Worm (Caenorhabditis elegans) whole organism, midembryonic: ENCODE results near the gene C35B1.9.
"Not testable (repeated sequence)": the region's sequence is repeated elsewhere in the genome, so short reads cannot be mapped to it uniquely, and the experiment has no call there.

Source experiments
- T22C8.4 ChIP-seq: fragments of 200-800 bp; sonication (Bioruptor generic); IDR thresholded peaks from 2 replicates; pipeline ENCODE4 v1.3.6; 2022; ENCODE audit warnings: missing genetic modification characterization, missing compliant biosample characterization
- cog-1 ChIP-seq: sonication (generic microtip); optimal IDR thresholded peaks from 2 replicates; lab custom pipeline; 2016; ENCODE audit warnings: missing genetic modification characterization, missing compliant biosample characterization
- flt-1 ChIP-seq: fragments of 200-800 bp; sonication (Bioruptor generic); IDR thresholded peaks from 2 replicates; pipeline ENCODE4 v1.3.6; 2022; ENCODE audit warnings: missing genetic modification characterization, missing compliant biosample characterization
- klf-2 ChIP-seq: fragments of 200-800 bp; sonication (Bioruptor generic); conservative IDR thresholded peaks from 2 replicates; pipeline ENCODE4 v1.3.6; 2022; ENCODE audit warnings: missing genetic modification reagents, missing genetic modification characterization, missing compliant biosample characterization
- med-1 ChIP-seq: sonication (generic microtip); optimal IDR thresholded peaks from 2 replicates; lab custom pipeline; 2017; ENCODE audit warnings: missing genetic modification characterization, mild to moderate bottlenecking, missing compliant biosample characterization, antibody characterized with exemption, missing genetic modification reagents; ENCODE audit not compliant: insufficient read depth
- ref-1 ChIP-seq: fragments of 200-800 bp; sonication (Bioruptor generic); conservative IDR thresholded peaks from 2 replicates; pipeline ENCODE4 v1.3.6; 2022; ENCODE audit warnings: missing genetic modification reagents, missing genetic modification characterization, missing compliant biosample characterization
- tab-1 ChIP-seq: fragments of 200-800 bp; sonication (Bioruptor generic); IDR thresholded peaks from 2 replicates; pipeline ENCODE4 v1.3.6; 2022; ENCODE audit warnings: missing genetic modification characterization, missing compliant biosample characterization
- ztf-23 ChIP-seq: fragments of 200-800 bp; sonication (Bioruptor generic); IDR thresholded peaks from 2 replicates; pipeline ENCODE4 v1.3.6; 2022; ENCODE audit warnings: missing genetic modification reagents, missing genetic modification characterization, missing compliant biosample characterization
- ztf-29 ChIP-seq: fragments of 200-800 bp; sonication (Bioruptor generic); IDR thresholded peaks from 2 replicates; pipeline ENCODE4 v1.3.6; 2022; ENCODE audit warnings: missing genetic modification reagents, missing genetic modification characterization, missing compliant biosample characterization

Gene C35B1.9

ce11 chrIV:4080846-4081245 lies at the start of gene C35B1.9, which contains the start of gene C35B1.3:
Gene C35B1.9, minus strand, starts transcription at chrIV:4080946.
Gene C35B1.3, plus strand, starts transcription at chrIV:4081151.
- no peak for TF ChIP-seq T22C8.4 (GFP tag; lab: Robert Waterston, UW)
- TF ChIP-seq cog-1 (tag; lab: Kevin White, UChicago) = no peak
- no peak for TF ChIP-seq ztf-23 (GFP tag; lab: Robert Waterston, UW)
- no peak for TF ChIP-seq tab-1 (GFP tag; lab: Robert Waterston, UW)
- TF ChIP-seq klf-2 = no peak
- TF ChIP-seq flt-1 (GFP tag; lab: Robert Waterston, UW) = no peak
- TF ChIP-seq ref-1 (GFP tag; lab: Robert Waterston, UW) = no peak
- no peak for TF ChIP-seq med-1 (GFP tag; lab: Kevin White, UChicago)
- TF ChIP-seq ztf-29 (GFP tag; lab: Robert Waterston, UW) = no peak

- not testable (repeated sequence) for TF ChIP-seq ztf-23, ref-1, flt-1 (GFP tag; lab: Robert Waterston, UW)
Measured at ce11 chrIV:4125657-4126056, 44.9 kb upstream of the C35B1.9 start, which contains the start of gene F49F1.7. Gene F49F1.7, minus strand, starts transcription at chrIV:4125757.

- TF ChIP-seq cog-1 (tag; lab: Kevin White, UChicago) (no peak), med-1 (GFP tag; lab: Kevin White, UChicago) (no peak), klf-2 (no peak), T22C8.4 (GFP tag; lab: Robert Waterston, UW) (no peak), flt-1 (GFP tag; lab: Robert Waterston, UW) (no peak), tab-1 (GFP tag; lab: Robert Waterston, UW) (no peak), ztf-23 (GFP tag; lab: Robert Waterston, UW) (no peak), ref-1 (GFP tag; lab: Robert Waterston, UW) (no peak), ztf-29 (GFP tag; lab: Robert Waterston, UW) (no peak)
Measured at ce11 chrIV:4123083-4123482, 42.3 kb upstream of the C35B1.9 start, which contains the start of gene mul-1. Gene mul-1, minus strand, starts transcription at chrIV:4123166.

- no peak for TF ChIP-seq ztf-29 (GFP tag; lab: Robert Waterston, UW)
- no peak for TF ChIP-seq cog-1 (tag; lab: Kevin White, UChicago)
- TF ChIP-seq klf-2 = no peak
Measured at ce11 chrIV:4121055-4121454, 40.3 kb upstream of the C35B1.9 start.

ce11 chrIV:4120263-4120662 lies 39.5 kb upstream of the C35B1.9 start, which contains the start of gene F49F1.5:
Gene F49F1.5, minus strand, starts transcription at chrIV:4120415.
- TF ChIP-seq ztf-23 (GFP tag; lab: Robert Waterston, UW) = no peak
- TF ChIP-seq klf-2 = no peak
- TF ChIP-seq flt-1 (GFP tag; lab: Robert Waterston, UW) = no peak
- no peak for TF ChIP-seq T22C8.4 (GFP tag; lab: Robert Waterston, UW)
- no peak for TF ChIP-seq ref-1 (GFP tag; lab: Robert Waterston, UW)
- no peak for TF ChIP-seq cog-1 (tag; lab: Kevin White, UChicago)
- no peak for TF ChIP-seq ztf-29 (GFP tag; lab: Robert Waterston, UW)
- no peak for TF ChIP-seq med-1 (GFP tag; lab: Kevin White, UChicago)
- TF ChIP-seq tab-1 (GFP tag; lab: Robert Waterston, UW) = no peak

ce11 chrIV:4117432-4117831 lies 36.7 kb upstream of the C35B1.9 start, which contains the start of gene drd-50:
Gene drd-50, plus strand, starts transcription at chrIV:4117732.
- TF ChIP-seq ref-1 (GFP tag; lab: Robert Waterston, UW) = no peak
- TF ChIP-seq cog-1 (tag; lab: Kevin White, UChicago) = no peak
- TF ChIP-seq ztf-23 (GFP tag; lab: Robert Waterston, UW) = no peak
- no peak for TF ChIP-seq tab-1 (GFP tag; lab: Robert Waterston, UW)
- no peak for TF ChIP-seq flt-1 (GFP tag; lab: Robert Waterston, UW)
- TF ChIP-seq med-1 (GFP tag; lab: Kevin White, UChicago) = no peak

- TF ChIP-seq ztf-23 (GFP tag; lab: Robert Waterston, UW) (no peak), med-1 (GFP tag; lab: Kevin White, UChicago) (no peak), klf-2 (no peak), ztf-29 (GFP tag; lab: Robert Waterston, UW) (no peak), flt-1 (GFP tag; lab: Robert Waterston, UW) (no peak), tab-1 (GFP tag; lab: Robert Waterston, UW) (no peak), ref-1 (GFP tag; lab: Robert Waterston, UW) (no peak), cog-1 (tag; lab: Kevin White, UChicago) (no peak), T22C8.4 (GFP tag; lab: Robert Waterston, UW) (no peak)
Measured at ce11 chrIV:4115634-4116033, 34.9 kb upstream of the C35B1.9 start, which contains the start of the genes F49F1.4 and F49F1.2. Gene F49F1.4, minus strand, starts transcription at chrIV:4115734. Gene F49F1.2, plus strand, starts transcription at chrIV:4115943.

- TF ChIP-seq ztf-29 (GFP tag; lab: Robert Waterston, UW) (no peak), ref-1 (GFP tag; lab: Robert Waterston, UW) (no peak), med-1 (GFP tag; lab: Kevin White, UChicago) (no peak), flt-1 (GFP tag; lab: Robert Waterston, UW) (no peak), cog-1 (tag; lab: Kevin White, UChicago) (no peak), klf-2 (no peak), ztf-23 (GFP tag; lab: Robert Waterston, UW) (no peak), tab-1 (GFP tag; lab: Robert Waterston, UW) (no peak), T22C8.4 (GFP tag; lab: Robert Waterston, UW) (no peak)
Measured at ce11 chrIV:4114526-4114925, 33.8 kb upstream of the C35B1.9 start, which contains the start of gene F49F1.15. Gene F49F1.15, minus strand, starts transcription at chrIV:4114626.

ce11 chrIV:4112387-4112786 lies 31.6 kb upstream of the C35B1.9 start, which contains the start of gene F49F1.14:
Gene F49F1.14, minus strand, starts transcription at chrIV:4112487.
- TF ChIP-seq ztf-29 (GFP tag; lab: Robert Waterston, UW) (no peak), cog-1 (tag; lab: Kevin White, UChicago) (no peak)
